Worm (Caenorhabditis elegans) whole organism, L4 larva: ENCODE measurements around the gene srw-120.

Source experiments
- hif-1 ChIP-seq, 2 experiments: sonication (generic microtip); optimal IDR thresholded peaks; 2 replicates each; lab custom pipeline; 2016 to 2017; ENCODE audit warnings: missing compliant biosample characterization in 2 of 2, missing genetic modification characterization in 2 of 2, missing genetic modification reagents in 2 of 2, missing genotype in 2 of 2, mild to moderate bottlenecking in 1 of 2
- lin-39 ChIP-seq: fragments of 150-350 bp; optimal IDR thresholded peaks from 2 replicates; lab custom pipeline; 2014; ENCODE audit warnings: missing biosample characterization, missing genetic modification reagents, missing genetic modification characterization
- unc-39 ChIP-seq: sonication (generic microtip); optimal IDR thresholded peaks from 2 replicates; lab custom pipeline; 2017; ENCODE audit warnings: missing biosample characterization, missing genetic modification characterization
- zip-11 ChIP-seq: fragments of 200-800 bp; sonication (Bioruptor generic); IDR thresholded peaks from 2 replicates; pipeline ENCODE4 v1.3.6; 2022; ENCODE audit warnings: missing genetic modification characterization, missing compliant biosample characterization

- no peak for TF ChIP-seq hif-1 (tag; optimal IDR thresholded peaks at IDR 0.05; lab: Kevin White, UChicago)
- TF ChIP-seq zip-11: no peak
- no peak for TF ChIP-seq lin-39 (tag; lab: Kevin White, UChicago)
- TF ChIP-seq unc-39 (tag; lab: Kevin White, UChicago): no peak
Measured at ce11 chrV:2971307-2971999, 24.6 kb downstream of the srw-120 start, which contains the start of gene srw-129.
